Worm (Caenorhabditis elegans) whole organism, L3 larva: ENCODE data around the gene clec-148.

Experiments used
- ZK546.5 ChIP-seq: sonication (generic microtip); optimal IDR thresholded peaks from 2 replicates; lab custom pipeline; 2017; ENCODE audit warnings: missing biosample characterization, missing genetic modification characterization
- aly-2 ChIP-seq: fragments of 150-350 bp; optimal IDR thresholded peaks from 2 replicates; lab custom pipeline; 2014; ENCODE audit warnings: missing biosample characterization, missing genetic modification characterization
- ama-1 ChIP-seq: fragments of 150-350 bp; optimal IDR thresholded peaks from 2 replicates; lab custom pipeline; 2018
- ceh-16 ChIP-seq: sonication (generic microtip); optimal IDR thresholded peaks from 2 replicates; lab custom pipeline; 2017; ENCODE audit warnings: missing biosample characterization, missing genetic modification characterization
- ceh-28 ChIP-seq: fragments of 150-350 bp; optimal IDR thresholded peaks from 2 replicates; lab custom pipeline; 2014; ENCODE audit warnings: missing biosample characterization, missing genetic modification reagents, missing genetic modification characterization
- ceh-82 ChIP-seq: fragments of 150-350 bp; optimal IDR thresholded peaks from 2 replicates; lab custom pipeline; 2014; ENCODE audit warnings: missing biosample characterization, missing genetic modification characterization
- ceh-9 ChIP-seq: sonication (generic microtip); optimal IDR thresholded peaks from 2 replicates; lab custom pipeline; 2018; ENCODE audit warnings: missing biosample characterization, missing genetic modification characterization
- daf-12 ChIP-seq: fragments of 150-350 bp; optimal IDR thresholded peaks from 2 replicates; lab custom pipeline; 2014; ENCODE audit warnings: missing biosample characterization, missing genetic modification reagents, missing genetic modification characterization
- egl-27 ChIP-seq: sonication (generic microtip); optimal IDR thresholded peaks from 4 replicates; lab custom pipeline; 2017; ENCODE audit warnings: missing biosample characterization, missing genetic modification reagents, missing genetic modification characterization
- egl-5 ChIP-seq: fragments of 150-350 bp; optimal IDR thresholded peaks from 2 replicates; lab custom pipeline; 2017; ENCODE audit warnings: missing biosample characterization, missing genetic modification reagents, missing genetic modification characterization, inconsistent platforms
- elt-1 ChIP-seq: fragments of 150-350 bp; optimal IDR thresholded peaks from 2 replicates; lab custom pipeline; 2014; ENCODE audit warnings: missing biosample characterization, missing genetic modification characterization
- elt-2 ChIP-seq: sonication (generic microtip); optimal IDR thresholded peaks from 2 replicates; lab custom pipeline; 2016; ENCODE audit warnings: missing genetic modification reagents, mild to moderate bottlenecking, missing genetic modification characterization, missing compliant biosample characterization
- fkh-10 ChIP-seq: sonication (generic microtip); optimal IDR thresholded peaks from 2 replicates; lab custom pipeline; 2017; ENCODE audit warnings: missing biosample characterization, missing genetic modification reagents, missing genetic modification characterization
- fkh-2 ChIP-seq: fragments of 150-350 bp; optimal IDR thresholded peaks from 2 replicates; lab custom pipeline; 2014; ENCODE audit warnings: missing biosample characterization, missing genetic modification reagents, missing genetic modification characterization
- lin-39 ChIP-seq: fragments of 150-350 bp; optimal IDR thresholded peaks from 2 replicates; lab custom pipeline; 2018; ENCODE audit warnings: missing biosample characterization, missing genetic modification reagents, missing genetic modification characterization
- nfya-1 ChIP-seq: sonication (generic microtip); optimal IDR thresholded peaks from 2 replicates; lab custom pipeline; 2017; ENCODE audit warnings: missing genetic modification characterization, mild to moderate bottlenecking, missing compliant biosample characterization, antibody characterized with exemption, moderate library complexity; ENCODE audit not compliant: insufficient read depth
- nhr-11 ChIP-seq: fragments of 150-350 bp; optimal IDR thresholded peaks from 2 replicates; lab custom pipeline; 2014; ENCODE audit warnings: missing biosample characterization, missing genetic modification characterization
- nhr-12 ChIP-seq: fragments of 150-350 bp; optimal IDR thresholded peaks from 2 replicates; lab custom pipeline; 2014; ENCODE audit warnings: missing biosample characterization, missing genetic modification characterization
- nhr-237 ChIP-seq: fragments of 150-350 bp; optimal IDR thresholded peaks from 2 replicates; lab custom pipeline; 2014; ENCODE audit warnings: missing biosample characterization, missing genetic modification characterization
- nhr-25 ChIP-seq: sonication (generic microtip); optimal IDR thresholded peaks from 2 replicates; lab custom pipeline; 2017; ENCODE audit warnings: missing biosample characterization, missing genetic modification characterization
- nhr-28 ChIP-seq: fragments of 150-350 bp; optimal IDR thresholded peaks from 2 replicates; lab custom pipeline; 2014; ENCODE audit warnings: missing biosample characterization, missing genetic modification characterization
- nhr-43 ChIP-seq: sonication (generic microtip); optimal IDR thresholded peaks from 2 replicates; lab custom pipeline; 2016; ENCODE audit warnings: mild to moderate bottlenecking, missing genetic modification characterization, missing compliant biosample characterization; ENCODE audit not compliant: poor library complexity, severe bottlenecking
- nhr-67 ChIP-seq: fragments of 150-350 bp; optimal IDR thresholded peaks from 2 replicates; lab custom pipeline; 2014; ENCODE audit warnings: missing biosample characterization, missing genetic modification characterization
- nhr-76 ChIP-seq: fragments of 150-350 bp; sonication (generic microtip); optimal IDR thresholded peaks from 5 replicates; lab custom pipeline; 2014; ENCODE audit warnings: missing biosample characterization, missing genetic modification characterization
- nhr-77 ChIP-seq: fragments of 150-350 bp; optimal IDR thresholded peaks from 2 replicates; lab custom pipeline; 2014; ENCODE audit warnings: missing biosample characterization, missing genetic modification characterization
- pha-4 ChIP-seq: fragments of 150-350 bp; optimal IDR thresholded peaks from 2 replicates; lab custom pipeline; 2014; ENCODE audit warnings: missing biosample characterization, missing genetic modification reagents, missing genetic modification characterization
- pqm-1 ChIP-seq: fragments of 150-350 bp; optimal IDR thresholded peaks from 2 replicates; lab custom pipeline; 2017; ENCODE audit warnings: missing biosample characterization, missing genetic modification characterization, inconsistent platforms
- sea-2 ChIP-seq: fragments of 150-350 bp; sonication (generic microtip); optimal IDR thresholded peaks from 4 replicates; lab custom pipeline; 2014; ENCODE audit warnings: missing biosample characterization, missing genetic modification reagents, missing genetic modification characterization
- skn-1 ChIP-seq: fragments of 150-350 bp; optimal IDR thresholded peaks from 2 replicates; lab custom pipeline; 2014; ENCODE audit warnings: missing biosample characterization, missing genetic modification characterization
- tbx-2 ChIP-seq: sonication (generic microtip); optimal IDR thresholded peaks from 2 replicates; lab custom pipeline; 2016; ENCODE audit warnings: mild to moderate bottlenecking, missing genetic modification characterization, missing compliant biosample characterization
- unc-39 ChIP-seq: sonication (generic microtip); optimal IDR thresholded peaks from 4 replicates; lab custom pipeline; 2017; ENCODE audit warnings: missing biosample characterization, missing genetic modification characterization
- unc-62 ChIP-seq: fragments of 150-350 bp; sonication (generic microtip); optimal IDR thresholded peaks from 4 replicates; lab custom pipeline; 2014; ENCODE audit warnings: missing biosample characterization, missing genetic modification reagents, missing genetic modification characterization
- zag-1 ChIP-seq: fragments of 150-350 bp; optimal IDR thresholded peaks from 2 replicates; lab custom pipeline; 2014; ENCODE audit warnings: missing biosample characterization, missing genetic modification characterization
- ztf-11 ChIP-seq: fragments of 150-350 bp; optimal IDR thresholded peaks from 2 replicates; lab custom pipeline; 2014; ENCODE audit warnings: missing biosample characterization, missing genetic modification characterization
- ztf-4 ChIP-seq: fragments of 150-350 bp; optimal IDR thresholded peaks from 2 replicates; lab custom pipeline; 2014; ENCODE audit warnings: missing biosample characterization, missing genetic modification characterization

clec-148 gene

ce11 chrIII:207023-207422 is 31.4 kb upstream of the clec-148 start, which contains the start of gene W10C4.1:
W10C4.1 (minus strand) TSS chrIII:207123.
- TF ChIP-seq ZK546.5 (tag; lab: Kevin White, UChicago) (no peak), nhr-25 (tag; lab: Kevin White, UChicago) (no peak), nhr-43 (no peak), ama-1 (lab: Kevin White, UChicago) (no peak), egl-5 (tag; lab: Kevin White, UChicago) (no peak), nhr-28 (no peak), fkh-2 (no peak), fkh-10 (GFP tag; lab: Kevin White, UChicago) (no peak), sea-2 (GFP tag; lab: Kevin White, UChicago) (no peak), aly-2 (tag; lab: Kevin White, UChicago) (no peak), daf-12 (tag; lab: Kevin White, UChicago) (no peak), ceh-82 (no peak), nhr-76 (tag; lab: Kevin White, UChicago) (no peak), ztf-4 (no peak), nfya-1 (tag; lab: Kevin White, UChicago) (no peak), nhr-237 (tag; lab: Kevin White, UChicago) (no peak)
- TF ChIP-seq, all 47 proteins: peak for 0

ce11 chrIII:203953-204352 is 28.3 kb upstream of the clec-148 start:
- peak; percentile 96 for TF ChIP-seq ceh-28
- TF ChIP-seq nhr-11 (tag; lab: Kevin White, UChicago), result no peak

- no peak for TF ChIP-seq pqm-1
- no peak for TF ChIP-seq unc-62 (GFP tag; lab: Kevin White, UChicago)
- TF ChIP-seq ztf-11 (tag; lab: Kevin White, UChicago), result no peak
- no peak for TF ChIP-seq tbx-2
- TF ChIP-seq nhr-43, result no peak
- TF ChIP-seq ama-1 (lab: Kevin White, UChicago), result no peak
- TF ChIP-seq lin-39 (tag; lab: Kevin White, UChicago), result no peak
- TF ChIP-seq zag-1 (tag; lab: Kevin White, UChicago), result no peak
- TF ChIP-seq ceh-9, result no peak
- TF ChIP-seq daf-12 (tag; lab: Kevin White, UChicago), result no peak
- TF ChIP-seq, all 47 proteins: peak for 0
Observed at ce11 chrIII:194160-194559, 18.5 kb upstream of the clec-148 start, which contains the start of gene F40G9.17. F40G9.17 (plus strand) TSS chrIII:194460.

- TF ChIP-seq pha-4 (tag; lab: Kevin White, UChicago) (no peak), nhr-12 (tag; lab: Kevin White, UChicago) (no peak), ZK546.5 (tag; lab: Kevin White, UChicago) (no peak), sea-2 (GFP tag; lab: Kevin White, UChicago) (no peak), elt-1 (tag; lab: Kevin White, UChicago) (no peak), skn-1 (no peak), nhr-77 (tag; lab: Kevin White, UChicago) (no peak), fkh-2 (no peak), lin-39 (tag; lab: Kevin White, UChicago) (no peak), egl-27 (no peak), nhr-67 (tag; lab: Kevin White, UChicago) (no peak), pqm-1 (no peak), ceh-16 (no peak), ama-1 (lab: Kevin White, UChicago) (no peak), unc-39 (tag; lab: Kevin White, UChicago) (no peak), fkh-10 (GFP tag; lab: Kevin White, UChicago) (no peak), nhr-76 (tag; lab: Kevin White, UChicago) (no peak)
- TF ChIP-seq, all 47 proteins: peak for 0
Observed at ce11 chrIII:191803-192202, 16.2 kb upstream of the clec-148 start, which contains the start of gene sec-20. sec-20 (plus strand) TSS chrIII:192103.

ce11 chrIII:190686-191085 is 15.1 kb upstream of the clec-148 start, which contains the start of gene cox-17:
cox-17 (plus strand) TSS chrIII:190986.
- TF ChIP-seq elt-2 (tag; lab: Kevin White, UChicago) (peak; percentile 6), nhr-67 (tag; lab: Kevin White, UChicago) (no peak)
- TF ChIP-seq, all 47 proteins: peak for 1
